Fruit fly (Drosophila melanogaster): ENCODE measurements around the gene CG42371.

DNA sequence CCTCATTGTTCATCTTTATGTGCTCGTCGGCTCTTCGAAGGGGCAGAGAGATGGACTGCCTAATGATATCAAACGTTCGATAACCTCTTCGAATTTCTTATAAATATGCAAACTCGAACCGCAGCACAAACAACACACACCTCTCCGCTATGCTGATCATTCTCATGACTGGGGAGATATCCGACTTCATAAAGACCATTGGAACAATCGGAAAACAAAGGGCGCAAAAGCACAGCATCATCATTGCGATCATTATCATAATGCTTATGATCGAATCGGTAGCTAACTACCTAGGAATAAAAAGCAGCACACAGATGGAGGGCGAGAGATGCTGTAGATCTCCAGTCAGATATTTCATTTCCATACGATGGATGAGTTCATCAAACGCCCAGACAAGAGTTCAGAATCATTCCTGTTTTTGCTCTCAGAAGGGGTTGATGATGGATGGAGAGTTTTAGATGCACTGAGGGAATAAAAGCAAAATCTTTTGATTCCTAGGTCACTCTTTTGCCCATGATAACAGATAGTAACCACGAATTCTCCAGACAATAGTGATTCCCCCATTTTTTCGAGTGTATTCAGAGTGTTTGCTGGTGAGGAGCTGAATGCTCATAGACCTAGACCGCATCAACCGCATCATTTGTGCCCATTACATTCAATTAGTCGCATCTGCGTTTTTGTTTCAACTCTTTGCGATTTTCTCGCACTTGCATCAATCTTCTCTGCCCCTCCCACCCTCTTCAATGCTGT is 49.9 kb downstream of the CG42371 start:
- TF ChIP-seq CG11617 (GFP tag; optimal IDR thresholded peaks at IDR 0.05), result no peak
- no peak for TF ChIP-seq Crg-1 (GFP tag; optimal IDR thresholded peaks at IDR 0.05)
- no peak for TF ChIP-seq CG1620 (GFP tag; optimal IDR thresholded peaks at IDR 0.05)
- no peak for TF ChIP-seq toe (GFP tag; optimal IDR thresholded peaks at IDR 0.05)
- TF ChIP-seq CG7101 (tag; optimal IDR thresholded peaks at IDR 0.05), result no peak
- no peak for TF ChIP-seq pad (GFP tag; optimal IDR thresholded peaks at IDR 0.05)
- no peak for TF ChIP-seq CG5204 (GFP tag; optimal IDR thresholded peaks at IDR 0.05)
- no peak for TF ChIP-seq kay (GFP tag; ENCODE audit: borderline replicate concordance)
- TF ChIP-seq bab1 (GFP tag; optimal IDR thresholded peaks at IDR 0.05), result no peak
- no peak for TF ChIP-seq CG12768 (GFP tag; optimal IDR thresholded peaks at IDR 0.05)
- TF ChIP-seq tj (GFP tag; optimal IDR thresholded peaks at IDR 0.05), result no peak
- no peak for TF ChIP-seq CG14711 (tag; optimal IDR thresholded peaks at IDR 0.05)
- TF ChIP-seq cnc (optimal IDR thresholded peaks at IDR 0.05), result no peak
- no peak for TF ChIP-seq Hr96 (GFP tag; optimal IDR thresholded peaks at IDR 0.05)

Measured in whole organism, adult.